Worm (Caenorhabditis elegans) whole organism, L1 larva: Measurements from ENCODE around the gene F13D12.8.

ENCODE experiments used
- F16B12.6 ChIP-seq: fragments of 150-350 bp; optimal IDR thresholded peaks from 2 replicates; lab custom pipeline; 2014; ENCODE audit warnings: missing biosample characterization, missing genetic modification characterization
- aha-1 ChIP-seq: fragments of 150-350 bp; optimal IDR thresholded peaks from 2 replicates; lab custom pipeline; 2014; ENCODE audit warnings: missing biosample characterization, missing genetic modification characterization
- alr-1 ChIP-seq: fragments of 200-800 bp; sonication (Bioruptor generic); optimal IDR thresholded peaks from 2 replicates; lab custom pipeline; 2018; ENCODE audit warnings: borderline replicate concordance, mild to moderate bottlenecking, missing genetic modification characterization, missing compliant biosample characterization
- aly-2 ChIP-seq: fragments of 150-350 bp; optimal IDR thresholded peaks from 2 replicates; lab custom pipeline; 2014; ENCODE audit warnings: missing biosample characterization, missing genetic modification characterization
- ama-1 ChIP-seq: fragments of 150-350 bp; optimal IDR thresholded peaks from 2 replicates; lab custom pipeline; 2014
- blmp-1 ChIP-seq: fragments of 150-350 bp; optimal IDR thresholded peaks from 2 replicates; lab custom pipeline; 2014; ENCODE audit warnings: missing biosample characterization, missing genetic modification characterization
- ceh-8 ChIP-seq: fragments of 200-800 bp; sonication (Bioruptor generic); optimal IDR thresholded peaks from 2 replicates; lab custom pipeline; 2018; ENCODE audit warnings: mild to moderate bottlenecking, missing genetic modification characterization, moderate library complexity, missing compliant biosample characterization
- ceh-88 ChIP-seq: fragments of 200-800 bp; sonication (Bioruptor generic); IDR thresholded peaks from 2 replicates; pipeline ENCODE4 v1.3.6; 2022; ENCODE audit warnings: missing genetic modification characterization, missing compliant biosample characterization
- dpl-1 ChIP-seq, 3 experiments: fragments of 150-350 bp in 2 of 3; sonication (generic microtip) in 1 of 3; optimal IDR thresholded peaks; 2 replicates each; lab custom pipeline; 2014 to 2017; ENCODE audit warnings: missing biosample characterization in 3 of 3, missing genetic modification characterization in 3 of 3, missing genetic modification reagents in 3 of 3
- dsc-1 ChIP-seq: sonication (generic microtip); optimal IDR thresholded peaks from 2 replicates; lab custom pipeline; 2016; ENCODE audit warnings: mild to moderate bottlenecking, missing genetic modification characterization, missing compliant biosample characterization
- efl-1 ChIP-seq, 4 experiments: fragments of 150-350 bp; optimal IDR thresholded peaks in 3 of 4; peaks in 1 of 4; 1 replicate in 1 of 4; 2 replicates in 3 of 4; lab custom pipeline; 2014; ENCODE audit warnings: missing biosample characterization in 2 of 4, missing genetic modification characterization in 2 of 4, missing genetic modification reagents in 2 of 4
- egl-13 ChIP-seq: sonication (generic microtip); optimal IDR thresholded peaks from 2 replicates; lab custom pipeline; 2016; ENCODE audit warnings: missing genotype, missing genetic modification reagents, missing genetic modification characterization, missing compliant biosample characterization
- egl-27 ChIP-seq, 2 experiments: fragments of 150-350 bp in 1 of 2; sonication (generic microtip); optimal IDR thresholded peaks; 3 replicates each; lab custom pipeline; 2017 to 2018; ENCODE audit warnings: missing biosample characterization in 2 of 2, missing genetic modification characterization in 2 of 2, missing genetic modification reagents in 2 of 2
- ets-5 ChIP-seq: fragments of 200-800 bp; sonication (Bioruptor generic); IDR thresholded peaks from 2 replicates; pipeline ENCODE4 v1.3.6; 2022; ENCODE audit warnings: missing genetic modification characterization, missing compliant biosample characterization
- fkh-10 ChIP-seq: sonication (generic microtip); optimal IDR thresholded peaks from 2 replicates; lab custom pipeline; 2017; ENCODE audit warnings: missing biosample characterization, missing genetic modification reagents, missing genetic modification characterization
- fos-1 ChIP-seq: fragments of 150-350 bp; optimal IDR thresholded peaks from 2 replicates; lab custom pipeline; 2014; ENCODE audit warnings: missing biosample characterization, missing genetic modification characterization
- grh-1 ChIP-seq: fragments of 200-800 bp; sonication (Bioruptor generic); IDR thresholded peaks from 2 replicates; pipeline ENCODE4 v1.3.6; 2022; ENCODE audit warnings: missing genetic modification reagents, missing genetic modification characterization, missing compliant biosample characterization
- hlh-17 ChIP-seq: fragments of 200-800 bp; sonication (Bioruptor generic); optimal IDR thresholded peaks from 2 replicates; lab custom pipeline; 2018; ENCODE audit warnings: missing genetic modification characterization, mild to moderate bottlenecking, missing compliant biosample characterization, moderate library complexity, borderline replicate concordance
- hlh-4 ChIP-seq: sonication (generic microtip); optimal IDR thresholded peaks from 2 replicates; lab custom pipeline; 2016; ENCODE audit warnings: mild to moderate bottlenecking, missing genetic modification characterization, missing compliant biosample characterization
- hpl-2 ChIP-seq: fragments of 150-350 bp; optimal IDR thresholded peaks from 2 replicates; lab custom pipeline; 2014; ENCODE audit warnings: missing biosample characterization, missing genetic modification reagents, missing genetic modification characterization
- irx-1 ChIP-seq: sonication (generic microtip); optimal IDR thresholded peaks from 2 replicates; lab custom pipeline; 2016; ENCODE audit warnings: missing genetic modification characterization, missing compliant biosample characterization
- lin-13 ChIP-seq: fragments of 150-350 bp; optimal IDR thresholded peaks from 2 replicates; lab custom pipeline; 2014; ENCODE audit warnings: missing biosample characterization, missing genetic modification reagents, missing genetic modification characterization
- lin-14 ChIP-seq: fragments of 200-800 bp; sonication (Bioruptor generic); optimal IDR thresholded peaks from 2 replicates; lab custom pipeline; 2018; ENCODE audit warnings: mild to moderate bottlenecking, missing genetic modification characterization, moderate library complexity, missing compliant biosample characterization
- lin-35 ChIP-seq, 2 experiments: fragments of 150-350 bp; optimal IDR thresholded peaks; 2 replicates each; lab custom pipeline; 2014; ENCODE audit warnings: missing biosample characterization in 2 of 2, missing genetic modification characterization in 2 of 2, missing genetic modification reagents in 2 of 2
- lin-39 ChIP-seq: fragments of 150-350 bp; optimal IDR thresholded peaks from 2 replicates; lab custom pipeline; 2014; ENCODE audit warnings: missing biosample characterization, missing genetic modification reagents, missing genetic modification characterization
- lir-3 ChIP-seq: sonication (generic microtip); optimal IDR thresholded peaks from 2 replicates; lab custom pipeline; 2016; ENCODE audit warnings: mild to moderate bottlenecking, missing genetic modification characterization, moderate library complexity, missing compliant biosample characterization; ENCODE audit not compliant: poor library complexity
- lsy-2 ChIP-seq, 2 experiments: fragments of 150-350 bp; optimal IDR thresholded peaks; 2 replicates each; lab custom pipeline; 2014; ENCODE audit warnings: missing biosample characterization in 2 of 2, missing genetic modification characterization in 2 of 2
- mab-9 ChIP-seq: fragments of 200-800 bp; sonication (Bioruptor generic); IDR thresholded peaks from 2 replicates; pipeline ENCODE4 v1.3.6; 2022; ENCODE audit warnings: missing genetic modification reagents, missing genetic modification characterization, missing compliant biosample characterization
- mdl-1 ChIP-seq, 2 experiments: fragments of 150-350 bp; optimal IDR thresholded peaks; 2 replicates each; lab custom pipeline; 2014 to 2017; ENCODE audit warnings: missing biosample characterization in 2 of 2, missing genetic modification characterization in 2 of 2, inconsistent platforms in 1 of 2
- mef-2 ChIP-seq: fragments of 150-350 bp; optimal IDR thresholded peaks from 2 replicates; lab custom pipeline; 2014; ENCODE audit warnings: missing biosample characterization, missing genetic modification characterization
- mep-1 ChIP-seq: fragments of 150-350 bp; optimal IDR thresholded peaks from 2 replicates; lab custom pipeline; 2014; ENCODE audit warnings: missing biosample characterization, missing genetic modification characterization
- nhr-11 ChIP-seq: fragments of 150-350 bp; optimal IDR thresholded peaks from 2 replicates; lab custom pipeline; 2014; ENCODE audit warnings: missing biosample characterization, missing genetic modification characterization
- nhr-20 ChIP-seq: sonication (generic microtip); optimal IDR thresholded peaks from 2 replicates; lab custom pipeline; 2016; ENCODE audit warnings: mild to moderate bottlenecking, missing genetic modification characterization, missing compliant biosample characterization
- nhr-237 ChIP-seq: fragments of 150-350 bp; optimal IDR thresholded peaks from 2 replicates; lab custom pipeline; 2014; ENCODE audit warnings: missing biosample characterization, missing genetic modification characterization
- nhr-77 ChIP-seq: fragments of 150-350 bp; optimal IDR thresholded peaks from 2 replicates; lab custom pipeline; 2014; ENCODE audit warnings: missing biosample characterization, missing genetic modification characterization
- nhr-90 ChIP-seq: sonication (generic microtip); optimal IDR thresholded peaks from 2 replicates; lab custom pipeline; 2016; ENCODE audit warnings: mild to moderate bottlenecking, missing genetic modification characterization, missing compliant biosample characterization; ENCODE audit not compliant: poor library complexity
- pax-3 ChIP-seq: fragments of 200-800 bp; sonication (Bioruptor generic); optimal IDR thresholded peaks from 2 replicates; lab custom pipeline; 2018; ENCODE audit warnings: mild to moderate bottlenecking, missing genetic modification characterization, moderate library complexity, missing compliant biosample characterization
- pqm-1 ChIP-seq: sonication (generic microtip); optimal IDR thresholded peaks from 3 replicates; lab custom pipeline; 2017; ENCODE audit warnings: missing biosample characterization, missing genetic modification characterization
- rnt-1 ChIP-seq: sonication (generic microtip); optimal IDR thresholded peaks from 2 replicates; lab custom pipeline; 2016; ENCODE audit warnings: mild to moderate bottlenecking, missing genetic modification characterization, moderate library complexity, missing compliant biosample characterization
- snu-23 ChIP-seq: sonication (generic microtip); optimal IDR thresholded peaks from 2 replicates; lab custom pipeline; 2016; ENCODE audit warnings: missing genetic modification characterization, missing compliant biosample characterization
- sup-37 ChIP-seq: fragments of 200-800 bp; sonication (Bioruptor generic); optimal IDR thresholded peaks from 2 replicates; lab custom pipeline; 2018; ENCODE audit warnings: mild to moderate bottlenecking, missing genetic modification characterization, missing compliant biosample characterization
- swsn-7 ChIP-seq: sonication (generic microtip); optimal IDR thresholded peaks from 2 replicates; lab custom pipeline; 2016; ENCODE audit warnings: missing genetic modification characterization, missing compliant biosample characterization
- unc-30 ChIP-seq: sonication (generic microtip); optimal IDR thresholded peaks from 2 replicates; lab custom pipeline; 2017; ENCODE audit warnings: missing biosample characterization, missing genetic modification characterization
- unc-62 ChIP-seq: fragments of 150-350 bp; optimal IDR thresholded peaks from 2 replicates; lab custom pipeline; 2014; ENCODE audit warnings: missing biosample characterization, missing genetic modification reagents, missing genetic modification characterization
- unc-98 ChIP-seq: fragments of 200-800 bp; sonication (Bioruptor generic); IDR thresholded peaks from 2 replicates; pipeline ENCODE4 v1.3.6; 2022; ENCODE audit warnings: missing genetic modification characterization, missing compliant biosample characterization
- zag-1 ChIP-seq: fragments of 150-350 bp; optimal IDR thresholded peaks from 2 replicates; lab custom pipeline; 2014; ENCODE audit warnings: missing biosample characterization, missing genetic modification characterization
- ztf-4 ChIP-seq: fragments of 150-350 bp; optimal IDR thresholded peaks from 2 replicates; lab custom pipeline; 2014; ENCODE audit warnings: missing biosample characterization, missing genetic modification characterization

F13D12.8 gene

ce11 chrII:11690868-11691267 lies 41.5 kb downstream of the F13D12.8 start:
- TF ChIP-seq blmp-1 (tag; lab: Kevin White, UChicago) (no peak), grh-1 (no peak), lin-13 (GFP tag; lab: Kevin White, UChicago) (no peak), nhr-20 (tag; lab: Kevin White, UChicago) (no peak), swsn-7 (tag; lab: Kevin White, UChicago) (no peak), ets-5 (no peak), mab-9 (no peak), nhr-11 (no peak), hpl-2 (no peak), ceh-8 (GFP tag; lab: Kevin White, UChicago) (no peak), nhr-237 (tag; lab: Kevin White, UChicago) (no peak), rnt-1 (tag; lab: Kevin White, UChicago) (no peak), F16B12.6 (tag; lab: Kevin White, UChicago) (no peak), mdl-1 (tag; optimal IDR thresholded peaks at IDR 0.05; lab: Kevin White, UChicago) (no peak)

ce11 chrII:11689941-11690340 lies 42.5 kb downstream of the F13D12.8 start:
- TF ChIP-seq hlh-17 (no peak), unc-30 (tag; lab: Kevin White, UChicago) (no peak), pax-3 (no peak), nhr-77 (no peak), swsn-7 (tag; lab: Kevin White, UChicago) (no peak), snu-23 (no peak), sup-37 (no peak), mef-2 (tag; lab: Kevin White, UChicago) (no peak), ztf-4 (tag; lab: Kevin White, UChicago) (no peak), lsy-2 (tag; optimal IDR thresholded peaks at IDR 0.05; lab: Kevin White, UChicago) (no peak), aha-1 (no peak), aly-2 (tag; lab: Kevin White, UChicago) (no peak), unc-62 (GFP tag; lab: Kevin White, UChicago) (no peak)
- TF ChIP-seq, all 84 proteins: peak for 0

ce11 chrII:11688643-11689042 lies 43.8 kb downstream of the F13D12.8 start, which contains the start of gene kel-1:
Gene kel-1 (plus strand): TSS chrII:11688943.
- TF ChIP-seq fos-1 = no peak
- TF ChIP-seq mef-2 (tag; lab: Kevin White, UChicago) = no peak
- no peak for TF ChIP-seq lin-39
- TF ChIP-seq dpl-1 (GFP tag; optimal IDR thresholded peaks at IDR 0.05; lab: Kevin White, UChicago) = no peak
- no peak for TF ChIP-seq egl-13 (tag; lab: Kevin White, UChicago)
- no peak for TF ChIP-seq alr-1
- no peak for TF ChIP-seq lin-35 (GFP tag; optimal IDR thresholded peaks at IDR 0.05; lab: Kevin White, UChicago)
- TF ChIP-seq zag-1 (tag; lab: Kevin White, UChicago) = no peak
- TF ChIP-seq ceh-88 (GFP tag; lab: Robert Waterston, UW) = no peak
- no peak for TF ChIP-seq unc-98 (GFP tag; lab: Robert Waterston, UW)
- no peak for TF ChIP-seq nhr-77
- no peak for TF ChIP-seq nhr-90
- TF ChIP-seq pqm-1 (tag; lab: Kevin White, UChicago) = no peak
- no peak for TF ChIP-seq rnt-1 (tag; lab: Kevin White, UChicago)
- no peak for TF ChIP-seq pax-3
- no peak for TF ChIP-seq F16B12.6 (tag; lab: Kevin White, UChicago)
- no peak for TF ChIP-seq ztf-4 (tag; lab: Kevin White, UChicago)

ce11 chrII:11688011-11688410 lies 44.4 kb downstream of the F13D12.8 start:
- TF ChIP-seq dsc-1 (peak; percentile 85), egl-27 (tag; optimal IDR thresholded peaks at IDR 0.05; lab: Kevin White, UChicago) (no peak), lin-39 (no peak), unc-30 (tag; lab: Kevin White, UChicago) (no peak), ama-1 (no peak), lin-14 (GFP tag; lab: Kevin White, UChicago) (peak; percentile 72), hlh-4 (tag; lab: Kevin White, UChicago) (no peak), rnt-1 (tag; lab: Kevin White, UChicago) (peak; percentile 14), mdl-1 (tag; optimal IDR thresholded peaks at IDR 0.05; lab: Kevin White, UChicago) (no peak), hpl-2 (no peak), lir-3 (tag; lab: Kevin White, UChicago) (no peak), efl-1 (optimal IDR thresholded peaks at IDR 0.05; lab: Kevin White, UChicago) (peak in 1 of 2 experiments; percentile 5), efl-1 (GFP tag; optimal IDR thresholded peaks at IDR 0.05 in 1 of 2; lab: Kevin White, UChicago) (peak in 1 of 2 experiments; percentile 66), mep-1 (tag; lab: Kevin White, UChicago) (no peak), grh-1 (no peak), fkh-10 (no peak), irx-1 (no peak)
